Fruit fly (Drosophila melanogaster) whole organism, wandering third instar larva: ENCODE results near the gene CG46313.

ENCODE experiments used
- Abd-B ChIP-seq: fragments of >200 bp; optimal IDR thresholded peaks from 2 replicates; lab custom pipeline; 2017; ENCODE audit warnings: missing biosample characterization, missing genetic modification characterization
- CG32264 ChIP-seq: fragments of 200-800 bp; sonication (Bioruptor generic); optimal IDR thresholded peaks from 2 replicates; lab custom pipeline; 2016; ENCODE audit warnings: missing biosample characterization, missing genetic modification characterization
- CG9705 ChIP-seq: fragments of 200-800 bp; sonication (Bioruptor generic); optimal IDR thresholded peaks from 2 replicates; lab custom pipeline; 2018; ENCODE audit warnings: missing biosample characterization, mild to moderate bottlenecking, missing genetic modification characterization
- CrebA ChIP-seq: fragments of 200-800 bp; sonication (Bioruptor generic); optimal IDR thresholded peaks from 2 replicates; lab custom pipeline; 2016; ENCODE audit warnings: missing biosample characterization, mild to moderate bottlenecking, missing genetic modification characterization, borderline replicate concordance
- Dfd ChIP-seq: fragments of >200 bp; optimal IDR thresholded peaks from 2 replicates; lab custom pipeline; 2017; ENCODE audit warnings: missing biosample characterization, missing genetic modification characterization
- Dif ChIP-seq: fragments of 200-275, 200-300 bp; sonication (Bioruptor generic); optimal IDR thresholded peaks from 2 replicates; lab custom pipeline; 2018; ENCODE audit warnings: missing biosample characterization, missing genetic modification characterization; ENCODE audit not compliant: partially characterized antibody
- GATAd ChIP-seq: sonication (Bioruptor generic); optimal IDR thresholded peaks from 2 replicates; lab custom pipeline; 2016; ENCODE audit warnings: missing biosample characterization, missing genetic modification characterization
- HLH106 ChIP-seq: fragments of 200-800 bp; optimal IDR thresholded peaks from 3 replicates; lab custom pipeline; 2019; ENCODE audit warnings: missing biosample characterization, mild to moderate bottlenecking, missing genetic modification characterization, moderate library complexity
- Hnf4 ChIP-seq: fragments of 200-800 bp; sonication (Bioruptor generic); optimal IDR thresholded peaks from 2 replicates; lab custom pipeline; 2016; ENCODE audit warnings: missing biosample characterization, mild to moderate bottlenecking, missing genetic modification characterization
- Hr78 ChIP-seq: fragments of >200 bp; optimal IDR thresholded peaks from 2 replicates; lab custom pipeline; 2017; ENCODE audit warnings: missing biosample characterization, missing genetic modification characterization
- Hr83 ChIP-seq: fragments of 200-300 bp; sonication (Bioruptor generic); optimal IDR thresholded peaks from 2 replicates; lab custom pipeline; 2016; ENCODE audit warnings: missing biosample characterization, mild to moderate bottlenecking, missing genetic modification characterization, moderate library complexity; ENCODE audit not compliant: poor library complexity, severe bottlenecking
- Jra ChIP-seq: sonication (Bioruptor generic); optimal IDR thresholded peaks from 2 replicates; lab custom pipeline; 2016; ENCODE audit warnings: missing biosample characterization, missing genetic modification characterization
- Mio ChIP-seq: sonication (Bioruptor generic); optimal IDR thresholded peaks from 2 replicates; lab custom pipeline; 2016; ENCODE audit warnings: missing biosample characterization, missing genetic modification characterization
- Myc ChIP-seq: fragments of >200 bp; optimal IDR thresholded peaks from 2 replicates; lab custom pipeline; 2017
- N ChIP-seq: fragments of >200 bp; optimal IDR thresholded peaks from 2 replicates; lab custom pipeline; 2018; ENCODE audit warnings: missing biosample characterization, missing external identifiers, missing genetic modification characterization
- OdsH ChIP-seq: fragments of 200-800 bp; sonication (Bioruptor generic); optimal IDR thresholded peaks from 2 replicates; lab custom pipeline; 2016; ENCODE audit warnings: missing biosample characterization, mild to moderate bottlenecking, missing genetic modification characterization
- Rel ChIP-seq, 2 experiments: fragments of 200-800 bp; sonication (Bioruptor generic) in 1 of 2; optimal IDR thresholded peaks; 2 replicates in 1 of 2; 3 replicates in 1 of 2; lab custom pipeline; 2016 to 2019; ENCODE audit warnings: mild to moderate bottlenecking in 2 of 2, missing biosample characterization in 2 of 2, missing genetic modification characterization in 2 of 2, moderate library complexity in 1 of 2
- Sp1 ChIP-seq: fragments of 200-800 bp; sonication (Bioruptor generic); optimal IDR thresholded peaks from 3 replicates; lab custom pipeline; 2019; ENCODE audit warnings: missing biosample characterization, mild to moderate bottlenecking, missing genetic modification characterization, moderate library complexity
- Vsx2 ChIP-seq: fragments of 200-300, 225-300 bp; sonication (Bioruptor generic); optimal IDR thresholded peaks from 2 replicates; lab custom pipeline; 2018; ENCODE audit warnings: missing biosample characterization, missing genetic modification characterization; ENCODE audit not compliant: partially characterized antibody
- br ChIP-seq: fragments of 200-800 bp; sonication (Bioruptor generic); optimal IDR thresholded peaks from 2 replicates; lab custom pipeline; 2016; ENCODE audit warnings: missing biosample characterization, missing genetic modification characterization
- brk ChIP-seq: fragments of 200-800 bp; sonication (Bioruptor generic); optimal IDR thresholded peaks from 2 replicates; lab custom pipeline; 2016; ENCODE audit warnings: missing biosample characterization, mild to moderate bottlenecking, missing genetic modification characterization
- dl ChIP-seq, 2 experiments: fragments of 175-275, 200-275 bp in 1 of 2; fragments of 200-275 bp in 1 of 2; sonication (Bioruptor generic); optimal IDR thresholded peaks; lab custom pipeline; 2018; ENCODE audit warnings: mild to moderate bottlenecking in 2 of 2, missing biosample characterization in 2 of 2, missing genetic modification characterization in 2 of 2, moderate library complexity in 2 of 2; ENCODE audit not compliant: partially characterized antibody in 2 of 2, insufficient read depth in 1 of 2
- dmrt93B ChIP-seq: fragments of 200-800 bp; sonication (Bioruptor generic); optimal IDR thresholded peaks from 2 replicates; lab custom pipeline; 2018; ENCODE audit warnings: missing biosample characterization, mild to moderate bottlenecking, missing genetic modification characterization
- dsf ChIP-seq: sonication (Bioruptor generic); optimal IDR thresholded peaks from 2 replicates; lab custom pipeline; 2016; ENCODE audit warnings: missing biosample characterization, missing genetic modification characterization, borderline replicate concordance
- ey ChIP-seq: fragments of 200-800 bp; sonication (Bioruptor generic); optimal IDR thresholded peaks from 2 replicates; lab custom pipeline; 2016; ENCODE audit warnings: missing biosample characterization, missing genetic modification characterization
- foxo ChIP-seq, 2 experiments: fragments of 200-800 bp; sonication (Bioruptor generic); optimal IDR thresholded peaks; 2 replicates in 1 of 2; 3 replicates in 1 of 2; lab custom pipeline; 2016 to 2017; ENCODE audit warnings: missing biosample characterization in 2 of 2, missing genetic modification characterization in 2 of 2
- fru ChIP-seq: fragments of 200-800 bp; sonication (Bioruptor generic); optimal IDR thresholded peaks from 3 replicates; lab custom pipeline; 2016; ENCODE audit warnings: missing biosample characterization, mild to moderate bottlenecking, missing genetic modification characterization
- h ChIP-seq: fragments of 200-800 bp; sonication (Bioruptor generic); optimal IDR thresholded peaks from 3 replicates; lab custom pipeline; 2016; ENCODE audit warnings: missing biosample characterization, mild to moderate bottlenecking, missing genetic modification characterization
- jim ChIP-seq: fragments of 175-275, 200-325 bp; sonication (Bioruptor generic); optimal IDR thresholded peaks from 2 replicates; lab custom pipeline; 2016; ENCODE audit warnings: missing biosample characterization, mild to moderate bottlenecking, missing genetic modification characterization
- lola ChIP-seq: fragments of >200 bp; optimal IDR thresholded peaks from 2 replicates; lab custom pipeline; 2017; ENCODE audit warnings: missing biosample characterization, missing genetic modification characterization
- pan ChIP-seq: fragments of >200 bp; optimal IDR thresholded peaks from 2 replicates; lab custom pipeline; 2017
- psq ChIP-seq: fragments of 200-800 bp; sonication (Bioruptor generic); optimal IDR thresholded peaks from 3 replicates; lab custom pipeline; 2017; ENCODE audit warnings: missing biosample characterization, mild to moderate bottlenecking, missing genetic modification characterization, moderate library complexity
- rgr ChIP-seq: fragments of 200-800 bp; sonication (Bioruptor generic); optimal IDR thresholded peaks from 3 replicates; lab custom pipeline; 2016; ENCODE audit warnings: missing biosample characterization, mild to moderate bottlenecking, missing genetic modification characterization
- sage ChIP-seq: fragments of 200-800 bp; sonication (Bioruptor generic); optimal IDR thresholded peaks from 2 replicates; lab custom pipeline; 2016; ENCODE audit warnings: missing biosample characterization, mild to moderate bottlenecking, missing genetic modification characterization
- sv ChIP-seq: fragments of 200-800 bp; sonication (Bioruptor generic); optimal IDR thresholded peaks from 3 replicates; lab custom pipeline; 2016; ENCODE audit warnings: missing biosample characterization, missing genetic modification characterization
- tai ChIP-seq: sonication (Bioruptor generic); optimal IDR thresholded peaks from 2 replicates; lab custom pipeline; 2016; ENCODE audit warnings: missing biosample characterization, missing genetic modification characterization
- usp ChIP-seq: fragments of >200 bp; optimal IDR thresholded peaks from 2 replicates; lab custom pipeline; 2017; ENCODE audit warnings: missing biosample characterization, missing genetic modification characterization
- woc ChIP-seq: sonication (Bioruptor generic); optimal IDR thresholded peaks from 2 replicates; lab custom pipeline; 2016; ENCODE audit warnings: missing biosample characterization, mild to moderate bottlenecking, missing genetic modification characterization

CG46313 gene

DNA sequence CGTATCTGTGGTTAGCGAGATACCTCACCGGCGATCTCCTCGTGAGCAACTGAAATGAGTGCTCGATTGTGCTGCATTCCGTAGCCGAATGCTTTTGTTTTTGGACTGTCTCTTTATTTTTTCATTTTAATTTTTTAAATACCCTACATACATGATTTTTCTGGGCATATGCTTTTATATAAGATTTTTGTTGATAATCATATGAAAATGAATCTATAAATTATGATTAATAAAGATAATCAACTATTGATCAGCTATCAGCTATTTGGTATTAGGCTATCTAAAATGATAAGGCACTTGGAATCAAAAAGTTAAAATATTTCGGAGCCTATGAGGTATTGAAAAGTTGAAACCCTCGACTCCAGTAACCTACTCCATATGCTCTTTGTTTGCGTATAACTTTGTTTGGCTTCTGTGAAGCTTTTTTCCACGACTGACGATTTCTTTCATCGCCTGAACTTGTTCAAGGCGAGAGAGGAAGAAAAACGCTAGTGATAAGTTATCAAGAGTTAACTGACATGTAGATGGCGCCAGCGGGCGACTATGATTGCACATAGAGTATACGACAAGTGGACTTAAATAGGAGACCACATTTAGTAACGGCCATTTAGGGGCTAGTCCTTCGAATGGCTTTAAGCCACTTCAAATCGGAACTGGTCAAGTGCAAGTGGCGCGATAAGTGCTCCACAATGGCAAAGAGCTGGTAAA lies 11.6 kb downstream of the CG46313 start, which contains the start of gene CG31076:
Gene CG31076, minus strand, starts transcription at position 51 of the 708 bp plus-strand sequence.
- peak; percentile 89 for TF ChIP-seq h (GFP tag; lab: Kevin White, UChicago)
- TF ChIP-seq Dfd (GFP tag; lab: Kevin White, UChicago), result no peak
- peak; percentile 59 for TF ChIP-seq sage (GFP tag; lab: Kevin White, UChicago)
- TF ChIP-seq sv (GFP tag; lab: Kevin White, UChicago), result no peak
- no peak for TF ChIP-seq jim (GFP tag; lab: Kevin White, UChicago)
- TF ChIP-seq Hnf4 (GFP tag; lab: Kevin White, UChicago), result peak; percentile 67
- TF ChIP-seq CG9705 (GFP tag; lab: Kevin White, UChicago), result peak; percentile 51
- peak; percentile 56 for TF ChIP-seq br (GFP tag; lab: Kevin White, UChicago)
- TF ChIP-seq Hr78 (GFP tag; lab: Kevin White, UChicago), result no peak
- peak; percentile 32 for TF ChIP-seq tai
- peak; percentile 33 for TF ChIP-seq dmrt93B (GFP tag; lab: Kevin White, UChicago)
- no peak for TF ChIP-seq Dif (GFP tag; lab: Kevin White, UChicago)
- no peak for TF ChIP-seq usp
- TF ChIP-seq N (GFP tag; lab: Kevin White, UChicago), result no peak
- TF ChIP-seq pan, result peak; percentile 64
- no peak for TF ChIP-seq Myc (lab: Kevin White, UChicago)
- TF ChIP-seq brk, result peak; percentile 55
- TF ChIP-seq woc (GFP tag; lab: Kevin White, UChicago), result peak; percentile 82
- TF ChIP-seq lola (GFP tag; lab: Kevin White, UChicago), result no peak
- peak; percentile 68 for TF ChIP-seq ey (GFP tag; lab: Kevin White, UChicago)
- TF ChIP-seq Vsx2 (GFP tag; lab: Kevin White, UChicago), result no peak
- TF ChIP-seq rgr (GFP tag; lab: Kevin White, UChicago), result peak; percentile 78
- no peak for TF ChIP-seq Abd-B
- no peak for TF ChIP-seq Mio (GFP tag; lab: Kevin White, UChicago)
- peak; percentile 82 for TF ChIP-seq HLH106
- TF ChIP-seq dsf (GFP tag; lab: Kevin White, UChicago), result no peak
- TF ChIP-seq Sp1 (GFP tag; lab: Kevin White, UChicago), result peak; percentile 77
- TF ChIP-seq CG32264, result peak; percentile 40
- TF ChIP-seq Rel (GFP tag; optimal IDR thresholded peaks at IDR 0.05; lab: Kevin White, UChicago), result no peak
- peak; percentile 35 for TF ChIP-seq Rel (tag; optimal IDR thresholded peaks at IDR 0.05; lab: Kevin White, UChicago)
- TF ChIP-seq psq (GFP tag; lab: Kevin White, UChicago), result peak; percentile 33
- no peak for TF ChIP-seq GATAd (GFP tag; lab: Kevin White, UChicago)
- TF ChIP-seq dl (GFP tag; optimal IDR thresholded peaks at IDR 0.05; lab: Kevin White, UChicago; ENCODE audit: insufficient read depth in 1 of 2, partially characterized antibody in 2 of 2), result no peak
- peak; percentile 85 for TF ChIP-seq fru (GFP tag; lab: Kevin White, UChicago)
- TF ChIP-seq Hr83 (GFP tag; lab: Kevin White, UChicago), result no peak
- TF ChIP-seq OdsH (GFP tag; lab: Kevin White, UChicago), result peak; percentile 76
- peak; percentile 24 for TF ChIP-seq Jra (GFP tag; lab: Kevin White, UChicago)
- TF ChIP-seq foxo (GFP tag; optimal IDR thresholded peaks at IDR 0.05; lab: Kevin White, UChicago), result peak in 1 of 2 experiments; percentile 83
- peak; percentile 54 for TF ChIP-seq CrebA (GFP tag; lab: Kevin White, UChicago)

dm6 chr3R:26994532-26994931 lies 16.2 kb downstream of the CG46313 start, which contains the start of gene TwdlC:
TSS of gene TwdlC (plus strand) at chr3R:26994832.
- no peak for TF ChIP-seq Dif (GFP tag; lab: Kevin White, UChicago)
- no peak for TF ChIP-seq sv (GFP tag; lab: Kevin White, UChicago)
- TF ChIP-seq pan, result no peak
- TF ChIP-seq h (GFP tag; lab: Kevin White, UChicago), result no peak
- no peak for TF ChIP-seq Myc (lab: Kevin White, UChicago)
- TF ChIP-seq fru (GFP tag; lab: Kevin White, UChicago), result no peak
- TF ChIP-seq br (GFP tag; lab: Kevin White, UChicago), result no peak
- no peak for TF ChIP-seq Hr83 (GFP tag; lab: Kevin White, UChicago)
- TF ChIP-seq N (GFP tag; lab: Kevin White, UChicago), result no peak
- no peak for TF ChIP-seq Sp1 (GFP tag; lab: Kevin White, UChicago)
- no peak for TF ChIP-seq GATAd (GFP tag; lab: Kevin White, UChicago)
- TF ChIP-seq dl (GFP tag; optimal IDR thresholded peaks at IDR 0.05; lab: Kevin White, UChicago; ENCODE audit: insufficient read depth in 1 of 2, partially characterized antibody in 2 of 2), result no peak
- TF ChIP-seq woc (GFP tag; lab: Kevin White, UChicago), result no peak
- no peak for TF ChIP-seq dmrt93B (GFP tag; lab: Kevin White, UChicago)
- no peak for TF ChIP-seq sage (GFP tag; lab: Kevin White, UChicago)
- TF ChIP-seq Hnf4 (GFP tag; lab: Kevin White, UChicago), result no peak
- no peak for TF ChIP-seq CG32264
